Fruit fly (Drosophila melanogaster) whole organism, embryonic: ENCODE measurements around the gene CG18598.

ENCODE experiments used
- Adf1 ChIP-seq: fragments of 200-800 bp; sonication (Bioruptor generic); IDR thresholded peaks from 2 replicates; pipeline ENCODE4 v1.3.6; 2022; ENCODE audit warnings: missing biosample characterization, missing genetic modification characterization
- Awh ChIP-seq: fragments of 200-800 bp; sonication (Bioruptor generic); IDR thresholded peaks from 2 replicates; pipeline ENCODE4, ENCODE4 v1.3.6; 2022; ENCODE audit warnings: missing biosample characterization, missing genetic modification characterization
- B-H1 ChIP-seq: fragments of 200-800 bp; sonication (Bioruptor generic); IDR thresholded peaks from 3 replicates; pipeline ENCODE4 v1.3.6; 2022; ENCODE audit warnings: missing biosample characterization, missing genetic modification characterization
- Bgb ChIP-seq: fragments of 200-800 bp; sonication (Bioruptor generic); IDR thresholded peaks from 2 replicates; pipeline ENCODE4 v1.3.6; 2022; ENCODE audit warnings: missing biosample characterization, missing genetic modification characterization; ENCODE audit not compliant: partially characterized antibody
- Blimp-1 ChIP-seq: fragments of 200-800 bp; sonication (Bioruptor generic); optimal IDR thresholded peaks from 3 replicates; lab custom pipeline; 2018; ENCODE audit warnings: missing biosample characterization, missing genetic modification characterization, mild to moderate bottlenecking, moderate library complexity, missing genetic modification reagents
- CG10267 ChIP-seq: fragments of 200-800 bp; sonication (Bioruptor generic); optimal IDR thresholded peaks from 2 replicates; lab custom pipeline; 2018; ENCODE audit warnings: missing biosample characterization, mild to moderate bottlenecking, missing genetic modification characterization, moderate library complexity
- CG12155 ChIP-seq: fragments of 200-800 bp; sonication (Bioruptor generic); optimal IDR thresholded peaks from 3 replicates; lab custom pipeline; 2016; ENCODE audit warnings: missing biosample characterization, missing genetic modification characterization
- CG12391 ChIP-seq: fragments of 200-800 bp; sonication (Bioruptor generic); optimal IDR thresholded peaks from 3 replicates; lab custom pipeline; 2018; ENCODE audit warnings: missing biosample characterization, mild to moderate bottlenecking, missing genetic modification characterization, moderate library complexity
- CG12659 ChIP-seq: fragments of 200-800 bp; sonication (Bioruptor generic); optimal IDR thresholded peaks from 3 replicates; lab custom pipeline; 2017; ENCODE audit warnings: mild to moderate bottlenecking, missing biosample characterization, missing genetic modification reagents, missing genetic modification characterization
- CG13624 ChIP-seq: fragments of 200-800 bp; sonication (Bioruptor generic); optimal IDR thresholded peaks from 2 replicates; lab custom pipeline; 2016; ENCODE audit warnings: missing biosample characterization, missing genetic modification characterization
- CG14050 ChIP-seq: fragments of 200-800 bp; sonication (Bioruptor generic); IDR thresholded peaks from 3 replicates; pipeline ENCODE4 v1.3.6; 2022; ENCODE audit warnings: missing biosample characterization, missing genetic modification characterization
- CG18262 ChIP-seq: fragments of 200-800 bp; optimal IDR thresholded peaks from 3 replicates; lab custom pipeline; 2019; ENCODE audit warnings: missing biosample characterization, mild to moderate bottlenecking, missing genetic modification characterization, moderate library complexity
- CG2116 ChIP-seq: fragments of 200-800 bp; sonication (Bioruptor generic); optimal IDR thresholded peaks from 3 replicates; lab custom pipeline; 2018; ENCODE audit warnings: missing biosample characterization, mild to moderate bottlenecking, missing genetic modification characterization
- CG2129 ChIP-seq: fragments of 200-800 bp; sonication (Bioruptor generic); IDR thresholded peaks from 2 replicates; pipeline ENCODE4 v1.3.6; 2022; ENCODE audit warnings: missing biosample characterization, missing genetic modification characterization; ENCODE audit not compliant: partially characterized antibody
- CG34224 ChIP-seq: fragments of 200-800 bp; sonication (Bioruptor generic); IDR thresholded peaks from 3 replicates; pipeline ENCODE4 v1.3.6; 2022; ENCODE audit warnings: missing biosample characterization, missing genetic modification characterization; ENCODE audit not compliant: partially characterized antibody
- CG42726 ChIP-seq: fragments of 200-800 bp; sonication (Bioruptor generic); IDR thresholded peaks from 2 replicates; pipeline ENCODE4 v1.3.6; 2022; ENCODE audit warnings: missing biosample characterization, missing genetic modification characterization; ENCODE audit not compliant: partially characterized antibody
- CG6272 ChIP-seq: fragments of 200-800 bp; sonication (Bioruptor generic); IDR thresholded peaks from 2 replicates; pipeline ENCODE4 v1.3.6; 2022; ENCODE audit warnings: missing biosample characterization, missing genetic modification characterization
- CG6654 ChIP-seq: fragments of 200-800 bp; sonication (Bioruptor generic); optimal IDR thresholded peaks from 2 replicates; lab custom pipeline; 2017; ENCODE audit warnings: missing biosample characterization, mild to moderate bottlenecking, missing genetic modification characterization
- CG8924 ChIP-seq: fragments of 200-800 bp; optimal IDR thresholded peaks from 3 replicates; lab custom pipeline; 2019; ENCODE audit warnings: missing biosample characterization, mild to moderate bottlenecking, missing genetic modification characterization, moderate library complexity
- D19A ChIP-seq: fragments of 200-800 bp; optimal IDR thresholded peaks from 3 replicates; lab custom pipeline; 2019; ENCODE audit warnings: missing biosample characterization, mild to moderate bottlenecking, missing genetic modification characterization, moderate library complexity
- Jarid2 ChIP-seq: fragments of 200-800 bp; sonication (Bioruptor generic); optimal IDR thresholded peaks from 3 replicates; lab custom pipeline; 2017; ENCODE audit warnings: mild to moderate bottlenecking, missing biosample characterization, missing genetic modification reagents, missing genetic modification characterization
- Myb ChIP-seq: fragments of 200-800 bp; sonication (Bioruptor generic); optimal IDR thresholded peaks from 2 replicates; lab custom pipeline; 2016; ENCODE audit warnings: missing biosample characterization, missing genetic modification characterization
- NC2α ChIP-seq: fragments of 200-800 bp; sonication (Bioruptor generic); optimal IDR thresholded peaks from 2 replicates; lab custom pipeline; 2016; ENCODE audit warnings: missing biosample characterization, missing genetic modification characterization
- NC2β ChIP-seq: fragments of 200-800 bp; sonication (Bioruptor generic); optimal IDR thresholded peaks from 2 replicates; lab custom pipeline; 2016; ENCODE audit warnings: missing biosample characterization, missing genetic modification characterization
- Nf-YC ChIP-seq: fragments of 200-800 bp; optimal IDR thresholded peaks from 3 replicates; lab custom pipeline; 2019; ENCODE audit warnings: missing biosample characterization, mild to moderate bottlenecking, missing genetic modification characterization, moderate library complexity
- Oaz ChIP-seq: fragments of 200-800 bp; sonication (Bioruptor generic); IDR thresholded peaks from 2 replicates; pipeline ENCODE4 v1.3.6; 2022; ENCODE audit warnings: missing biosample characterization, missing genetic modification characterization
- Opbp ChIP-seq: fragments of 200-800 bp; sonication (Bioruptor generic); IDR thresholded peaks from 3 replicates; pipeline ENCODE4 v1.3.6; 2022; ENCODE audit warnings: missing biosample characterization, missing genetic modification characterization; ENCODE audit not compliant: partially characterized antibody
- Pdp1 ChIP-seq, 2 experiments: fragments of 200-800 bp; sonication (Bioruptor generic); optimal IDR thresholded peaks; 3 replicates each; lab custom pipeline; 2016; ENCODE audit warnings: missing biosample characterization in 2 of 2, missing genetic modification characterization in 2 of 2, mild to moderate bottlenecking in 1 of 2, moderate library complexity in 1 of 2
- Side ChIP-seq: fragments of 200-800 bp; sonication (Bioruptor generic); optimal IDR thresholded peaks from 2 replicates; lab custom pipeline; 2016; ENCODE audit warnings: missing biosample characterization, missing genetic modification characterization
- Sin3A ChIP-seq: fragments of >200 bp; optimal IDR thresholded peaks from 2 replicates; lab custom pipeline; 2018
- Xbp1 ChIP-seq: fragments of 200-800 bp; sonication (Bioruptor generic); optimal IDR thresholded peaks from 3 replicates; lab custom pipeline; 2016; ENCODE audit warnings: missing biosample characterization, mild to moderate bottlenecking, missing genetic modification characterization
- YL-1 ChIP-seq: fragments of 200-800 bp; sonication (Bioruptor generic); optimal IDR thresholded peaks from 3 replicates; lab custom pipeline; 2017; ENCODE audit warnings: missing biosample characterization, mild to moderate bottlenecking, missing genetic modification characterization
- crc ChIP-seq: fragments of 200-800 bp; sonication (Bioruptor generic); optimal IDR thresholded peaks from 2 replicates; lab custom pipeline; 2016; ENCODE audit warnings: missing biosample characterization, missing genetic modification characterization
- crol ChIP-seq: fragments of 200-800 bp; sonication (Bioruptor generic); IDR thresholded peaks from 2 replicates; pipeline ENCODE4 v1.3.6; 2022; ENCODE audit warnings: missing biosample characterization, missing genetic modification characterization
- dimm ChIP-seq: fragments of 200-800 bp; sonication (Bioruptor generic); IDR thresholded peaks from 2 replicates; pipeline ENCODE4 v1.3.6; 2022; ENCODE audit warnings: missing biosample characterization, missing genetic modification characterization
- ems ChIP-seq: fragments of 200-800 bp; sonication (Bioruptor generic); optimal IDR thresholded peaks from 3 replicates; lab custom pipeline; 2016; ENCODE audit warnings: missing biosample characterization, missing genetic modification characterization
- gfzf ChIP-seq: fragments of 200-800 bp; sonication (Bioruptor generic); optimal IDR thresholded peaks from 2 replicates; lab custom pipeline; 2016; ENCODE audit warnings: missing biosample characterization, mild to moderate bottlenecking, missing genetic modification characterization, moderate library complexity
- grau ChIP-seq: fragments of 200-800 bp; optimal IDR thresholded peaks from 3 replicates; lab custom pipeline; 2019; ENCODE audit warnings: missing biosample characterization, mild to moderate bottlenecking, missing genetic modification characterization, moderate library complexity
- gro ChIP-seq: fragments of 200-800 bp; sonication (Bioruptor generic); optimal IDR thresholded peaks from 2 replicates; lab custom pipeline; 2016; ENCODE audit warnings: missing biosample characterization, missing genetic modification characterization
- insv ChIP-seq, 2 experiments: fragments of 200-800 bp; sonication (Bioruptor generic); optimal IDR thresholded peaks; 3 replicates each; lab custom pipeline; 2016 to 2018; ENCODE audit warnings: missing biosample characterization in 2 of 2, missing genetic modification characterization in 2 of 2
- lab ChIP-seq: fragments of 200-800 bp; sonication (Bioruptor generic); optimal IDR thresholded peaks from 3 replicates; lab custom pipeline; 2017; ENCODE audit warnings: missing biosample characterization, missing genetic modification characterization, mild to moderate bottlenecking, moderate library complexity, missing genetic modification reagents
- lilli ChIP-seq: fragments of 200-800 bp; sonication (Bioruptor generic); optimal IDR thresholded peaks from 3 replicates; lab custom pipeline; 2016; ENCODE audit warnings: missing biosample characterization, missing genetic modification characterization
- nerfin-2 ChIP-seq: fragments of 200-800 bp; sonication (Bioruptor generic); IDR thresholded peaks from 2 replicates; pipeline ENCODE4 v1.3.6; 2022; ENCODE audit warnings: missing biosample characterization, missing genetic modification characterization; ENCODE audit not compliant: partially characterized antibody
- onecut ChIP-seq: fragments of 200-800 bp; sonication (Bioruptor generic); IDR thresholded peaks from 2 replicates; pipeline ENCODE4 v1.3.6; 2022; ENCODE audit warnings: missing biosample characterization, missing genetic modification characterization
- phol ChIP-seq: fragments of 200-800 bp; sonication (Bioruptor generic); optimal IDR thresholded peaks from 3 replicates; lab custom pipeline; 2018; ENCODE audit warnings: missing biosample characterization, mild to moderate bottlenecking, missing genetic modification characterization, moderate library complexity
- shn ChIP-seq: fragments of 200-800 bp; sonication (Bioruptor generic); optimal IDR thresholded peaks from 3 replicates; lab custom pipeline; 2016; ENCODE audit warnings: missing biosample characterization, missing genetic modification characterization
- tio ChIP-seq: fragments of 200-800 bp; sonication (Bioruptor generic); optimal IDR thresholded peaks from 2 replicates; lab custom pipeline; 2017; ENCODE audit warnings: missing biosample characterization, missing genetic modification characterization, inconsistent platforms
- unc-4 ChIP-seq: fragments of 200-800 bp; sonication (Bioruptor generic); IDR thresholded peaks from 2 replicates; pipeline ENCODE4 v1.3.6; 2022; ENCODE audit warnings: missing biosample characterization, missing genetic modification characterization; ENCODE audit not compliant: partially characterized antibody
- unpg ChIP-seq: fragments of 200-800 bp; sonication (Bioruptor generic); optimal IDR thresholded peaks from 3 replicates; lab custom pipeline; 2018; ENCODE audit warnings: missing biosample characterization, mild to moderate bottlenecking, missing genetic modification characterization, moderate library complexity

Gene CG18598

DNA sequence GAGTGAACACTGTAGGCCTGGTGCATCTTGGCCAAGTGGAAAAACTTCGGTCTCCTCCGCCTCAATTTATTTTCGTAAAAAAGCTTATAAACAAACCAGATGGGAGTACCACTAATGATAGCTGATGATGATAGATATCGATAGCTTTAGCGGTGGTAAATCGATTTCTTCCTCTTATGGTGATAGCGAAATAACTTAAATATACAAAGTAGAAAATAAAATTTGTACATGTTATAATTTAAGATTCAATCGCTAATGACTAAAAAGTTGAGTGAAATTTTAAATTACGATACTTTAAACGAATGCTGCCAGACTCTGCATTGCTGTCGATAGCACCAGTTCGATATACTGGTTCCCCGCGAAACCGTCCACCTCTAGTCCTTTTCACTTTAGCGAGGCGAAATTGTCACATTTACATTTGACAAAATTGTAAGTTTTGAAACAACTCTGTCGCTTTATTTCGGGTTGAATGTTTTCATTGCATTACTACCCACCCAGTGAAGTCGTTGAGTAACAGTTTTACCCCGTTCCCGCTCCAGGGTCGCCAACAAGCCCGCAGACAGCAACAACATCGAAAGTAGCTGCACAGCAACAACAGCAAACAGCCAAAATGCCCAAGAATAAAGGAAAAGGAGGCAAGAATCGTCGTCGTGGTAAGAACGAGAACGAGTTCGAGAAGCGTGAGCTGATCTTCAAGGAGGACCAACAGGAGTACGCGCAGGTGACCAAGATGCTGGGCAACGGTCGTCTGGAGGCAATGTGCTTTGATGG, 23.6 kb downstream of the CG18598 start, which contains the start of the genes Vps39 and eIF1A (continued):
- TF ChIP-seq CG12659 (GFP tag; lab: Kevin White, UChicago) = peak; percentile 73
- no peak for TF ChIP-seq crol (GFP tag; lab: Robert Waterston, UW)
- TF ChIP-seq CG34224 (GFP tag; lab: Robert Waterston, UW) = peak; percentile 93
- TF ChIP-seq gro = peak; percentile 43
- TF ChIP-seq onecut (GFP tag; lab: Robert Waterston, UW) = no peak
- no peak for TF ChIP-seq insv (GFP tag; optimal IDR thresholded peaks at IDR 0.05; lab: Kevin White, UChicago)
- TF ChIP-seq phol (tag; lab: Kevin White, UChicago) = peak; percentile 49
- peak; percentile 86 for TF ChIP-seq Bgb (GFP tag; lab: Robert Waterston, UW)
- TF ChIP-seq CG8924 (tag; lab: Kevin White, UChicago) = peak; percentile 43
- no peak for TF ChIP-seq Oaz (GFP tag; lab: Robert Waterston, UW)
- no peak for TF ChIP-seq tio (GFP tag; lab: Kevin White, UChicago)
- no peak for TF ChIP-seq B-H1 (GFP tag; lab: Robert Waterston, UW)
- TF ChIP-seq CG18262 = peak; percentile 45
- TF ChIP-seq CG12391 (tag; lab: Kevin White, UChicago) = peak; percentile 58
- peak; percentile 1 for TF ChIP-seq CG12155 (GFP tag; lab: Kevin White, UChicago)
- no peak; the same call in none of the 2 replicates for TF ChIP-seq nerfin-2 (GFP tag; lab: Robert Waterston, UW)
- no peak for TF ChIP-seq shn (GFP tag; lab: Kevin White, UChicago)
- peak; percentile 80 for TF ChIP-seq Sin3A (lab: Kevin White, UChicago)
- TF ChIP-seq Side (GFP tag; lab: Kevin White, UChicago) = no peak
- peak; percentile 52 for TF ChIP-seq Myb (GFP tag; lab: Kevin White, UChicago)
- peak; percentile 70 for TF ChIP-seq lilli (GFP tag; lab: Kevin White, UChicago)
- TF ChIP-seq lab (GFP tag; lab: Kevin White, UChicago) = no peak
- TF ChIP-seq CG10267 (tag; lab: Kevin White, UChicago) = peak; percentile 46
- TF ChIP-seq CG2116 = peak; percentile 80
- TF ChIP-seq YL-1 (GFP tag; lab: Kevin White, UChicago) = peak; percentile 48
- TF ChIP-seq Pdp1 (GFP tag; optimal IDR thresholded peaks at IDR 0.05; lab: Kevin White, UChicago) = peak in 1 of 2 experiments; percentile 38
- no peak for TF ChIP-seq CG42726 (GFP tag; lab: Robert Waterston, UW)
- peak; percentile 48 for TF ChIP-seq Xbp1 (GFP tag; lab: Kevin White, UChicago)
- peak; percentile 12 for TF ChIP-seq unpg (GFP tag; lab: Kevin White, UChicago)
- peak; percentile 69 for TF ChIP-seq Opbp (GFP tag; lab: Robert Waterston, UW)
- TF ChIP-seq CG13624 (GFP tag; lab: Kevin White, UChicago) = peak; percentile 53
- TF ChIP-seq gfzf = peak; percentile 12
- no peak for TF ChIP-seq Jarid2 (GFP tag; lab: Kevin White, UChicago)
- TF ChIP-seq ems (GFP tag; lab: Kevin White, UChicago) = peak; percentile 58
- TF ChIP-seq CG6272 (GFP tag; lab: Robert Waterston, UW) = peak; percentile 36; the same call in 1 of the 2 replicates
- no peak for TF ChIP-seq crc (GFP tag; lab: Kevin White, UChicago)
- TF ChIP-seq CG6654 (GFP tag; lab: Kevin White, UChicago) = no peak
- no peak for TF ChIP-seq CG14050 (GFP tag; lab: Robert Waterston, UW)
- TF ChIP-seq NC2α (GFP tag; lab: Kevin White, UChicago) = no peak
- peak; percentile 56 for TF ChIP-seq Nf-YC (tag; lab: Kevin White, UChicago)
- no peak for TF ChIP-seq Blimp-1
- peak; percentile 91 for TF ChIP-seq unc-4 (GFP tag; lab: Robert Waterston, UW)
- TF ChIP-seq Awh (GFP tag; lab: Robert Waterston, UW) = no peak
- TF ChIP-seq grau (tag; lab: Kevin White, UChicago) = no peak
- no peak for TF ChIP-seq dimm
- peak; percentile 50 for TF ChIP-seq NC2β
- no peak for TF ChIP-seq Adf1 (GFP tag; lab: Robert Waterston, UW)
- TF ChIP-seq D19A = no peak
- TF ChIP-seq CG2129 (GFP tag; lab: Robert Waterston, UW) = peak; percentile 86
